Worm (Caenorhabditis elegans) whole organism, L3 larva: ENCODE measurements around the gene ZK354.9.
A peak's percentile ranks its signal among the peaks of the same experiment; 100 is the strongest.

Experiments
- ama-1 ChIP-seq: fragments of 150-350 bp; optimal IDR thresholded peaks from 2 replicates; lab custom pipeline; 2018
- ceh-28 ChIP-seq: fragments of 150-350 bp; optimal IDR thresholded peaks from 2 replicates; lab custom pipeline; 2014; ENCODE audit warnings: missing biosample characterization, missing genetic modification reagents, missing genetic modification characterization
- elt-3 ChIP-seq, 3 experiments: fragments of 150-350 bp in 1 of 3; sonication (generic microtip) in 2 of 3; optimal IDR thresholded peaks; 2 replicates in 2 of 3; 4 replicates in 1 of 3; lab custom pipeline; 2014 to 2017; ENCODE audit warnings: missing biosample characterization in 3 of 3, missing genetic modification characterization in 3 of 3
- jun-1 ChIP-seq: fragments of 150-350 bp; optimal IDR thresholded peaks from 2 replicates; lab custom pipeline; 2014; ENCODE audit warnings: missing biosample characterization, missing genetic modification reagents, missing genetic modification characterization
- lsy-12 ChIP-seq: sonication (generic microtip); optimal IDR thresholded peaks from 2 replicates; lab custom pipeline; 2016; ENCODE audit warnings: mild to moderate bottlenecking, missing genetic modification characterization, missing compliant biosample characterization
- nfya-1 ChIP-seq: sonication (generic microtip); optimal IDR thresholded peaks from 2 replicates; lab custom pipeline; 2017; ENCODE audit warnings: missing genetic modification characterization, mild to moderate bottlenecking, missing compliant biosample characterization, antibody characterized with exemption, moderate library complexity; ENCODE audit not compliant: insufficient read depth
- tbx-2 ChIP-seq: sonication (generic microtip); optimal IDR thresholded peaks from 2 replicates; lab custom pipeline; 2016; ENCODE audit warnings: mild to moderate bottlenecking, missing genetic modification characterization, missing compliant biosample characterization
- unc-39 ChIP-seq: sonication (generic microtip); optimal IDR thresholded peaks from 4 replicates; lab custom pipeline; 2017; ENCODE audit warnings: missing biosample characterization, missing genetic modification characterization
- zag-1 ChIP-seq: fragments of 150-350 bp; optimal IDR thresholded peaks from 2 replicates; lab custom pipeline; 2014; ENCODE audit warnings: missing biosample characterization, missing genetic modification characterization

- TF ChIP-seq ama-1 (lab: Kevin White, UChicago) = no peak
- peak; percentile 24 for TF ChIP-seq ceh-28 (tag; lab: Kevin White, UChicago)
- TF ChIP-seq lsy-12 (tag; lab: Kevin White, UChicago) = no peak
- no peak for TF ChIP-seq zag-1 (tag; lab: Kevin White, UChicago)
- TF ChIP-seq unc-39 (tag; lab: Kevin White, UChicago) = no peak
- no peak for TF ChIP-seq nfya-1 (tag; lab: Kevin White, UChicago)
- TF ChIP-seq elt-3 (tag; optimal IDR thresholded peaks at IDR 0.05; lab: Kevin White, UChicago) = no peak
- no peak for TF ChIP-seq tbx-2 (tag; lab: Kevin White, UChicago)
- no peak for TF ChIP-seq jun-1 (tag; lab: Kevin White, UChicago)
These were observed 9.2 kb upstream of the ZK354.9 start for ce11 chrIV:5317106-5317505.
